Worm (Caenorhabditis elegans) whole organism, mixed stage, embryonic: ENCODE data around the gene nas-32.
"Not testable (repeated sequence)": the region's sequence is repeated elsewhere in the genome, so short reads cannot be mapped to it uniquely, and the experiment has no call there.

Source experiments
- ceh-39 ChIP-seq: fragments of 150-350 bp; optimal IDR thresholded peaks from 2 replicates; lab custom pipeline; 2014; ENCODE audit warnings: missing biosample characterization, missing genetic modification characterization
- ceh-83 ChIP-seq: fragments of 200-800 bp; sonication (Bioruptor generic); optimal IDR thresholded peaks from 2 replicates; lab custom pipeline; 2018; ENCODE audit warnings: mild to moderate bottlenecking, missing genetic modification characterization, missing compliant biosample characterization
- drap-1 ChIP-seq: fragments of 200-800 bp; sonication (Bioruptor generic); optimal IDR thresholded peaks from 3 replicates; lab custom pipeline; 2018; ENCODE audit warnings: mild to moderate bottlenecking, missing genetic modification characterization, missing compliant biosample characterization
- elt-3 ChIP-seq: fragments of 150-350 bp; optimal IDR thresholded peaks from 2 replicates; lab custom pipeline; 2014; ENCODE audit warnings: missing biosample characterization, missing genetic modification characterization
- ham-2 ChIP-seq: fragments of 200-800 bp; sonication (Bioruptor generic); optimal IDR thresholded peaks from 2 replicates; lab custom pipeline; 2018; ENCODE audit warnings: mild to moderate bottlenecking, missing genetic modification characterization, missing compliant biosample characterization
- mab-5 ChIP-seq: fragments of 150-350 bp; optimal IDR thresholded peaks from 2 replicates; lab custom pipeline; 2014; ENCODE audit warnings: missing biosample characterization, missing genetic modification characterization
- nhr-12 ChIP-seq: fragments of 150-350 bp; optimal IDR thresholded peaks from 2 replicates; lab custom pipeline; 2014; ENCODE audit warnings: missing biosample characterization, missing genetic modification characterization
- unc-39 ChIP-seq: fragments of 150-350 bp; optimal IDR thresholded peaks from 2 replicates; lab custom pipeline; 2014; ENCODE audit warnings: missing biosample characterization, missing genetic modification characterization
- unc-62 ChIP-seq: fragments of 150-350 bp; optimal IDR thresholded peaks from 2 replicates; lab custom pipeline; 2014; ENCODE audit warnings: missing biosample characterization, missing genetic modification reagents, missing genetic modification characterization

- not testable (repeated sequence) for TF ChIP-seq ham-2 (GFP tag; lab: Kevin White, UChicago); ceh-83; drap-1; unc-62; nhr-12 (tag; lab: Kevin White, UChicago); ceh-39 (tag; lab: Kevin White, UChicago); mab-5 (tag; lab: Kevin White, UChicago); unc-39; elt-3 (tag; lab: Kevin White, UChicago)
These were observed 8.2 kb downstream of the nas-32 start, which contains the start of gene srlf-22 for ce11 chrV:890835-891234.
